Fruit fly (Drosophila melanogaster): Measurements from ENCODE around the gene lmgA.

Gene lmgA

DNA sequence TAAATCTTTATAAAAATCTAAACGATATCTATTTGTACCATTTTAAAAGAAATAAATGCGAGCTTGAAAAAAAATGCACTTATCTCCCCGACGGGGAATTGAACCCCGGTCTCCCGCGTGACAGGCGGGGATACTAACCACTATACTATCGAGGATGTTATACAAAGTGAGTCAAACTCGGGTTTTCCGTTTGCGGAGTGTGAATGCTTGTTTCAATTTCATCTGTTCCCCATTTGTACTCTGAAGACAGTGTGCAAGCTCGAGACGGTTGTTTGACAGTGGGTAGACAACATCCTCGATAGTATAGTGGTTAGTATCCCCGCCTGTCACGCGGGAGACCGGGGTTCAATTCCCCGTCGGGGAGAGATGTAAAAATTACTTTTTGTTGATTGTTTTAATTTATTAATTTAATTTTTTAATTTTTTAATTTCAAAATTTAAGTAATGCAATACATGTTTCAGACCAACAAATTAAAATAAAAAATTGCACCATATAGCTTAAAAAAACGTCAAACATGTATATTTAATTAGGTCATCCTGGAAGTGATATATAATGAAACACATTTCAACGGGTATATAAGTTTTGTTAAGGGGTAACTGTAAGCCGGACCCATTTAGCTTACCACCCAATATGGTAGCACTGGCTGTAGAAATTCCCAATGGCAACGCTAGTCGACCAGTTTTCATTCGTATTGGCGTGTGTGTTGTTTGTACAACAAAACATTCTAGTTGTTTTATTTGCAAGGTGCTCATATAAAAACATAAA is 13.2 kb upstream of the lmgA start, which contains the start of gene Sema1a:
Gene Sema1a (plus strand): TSS at position 679 of the 765 bp plus-strand sequence.
- TF ChIP-seq fru (GFP tag; optimal IDR thresholded peaks at IDR 0.05) = peak; percentile 77
- peak; percentile 49 for TF ChIP-seq ey (GFP tag; optimal IDR thresholded peaks at IDR 0.05)
- TF ChIP-seq Myc (optimal IDR thresholded peaks at IDR 0.05) = no peak
- no peak for TF ChIP-seq Dif (GFP tag; optimal IDR thresholded peaks at IDR 0.05; ENCODE audit: partially characterized antibody)
- peak; percentile 85 for TF ChIP-seq rgr (GFP tag; optimal IDR thresholded peaks at IDR 0.05)
- no peak for TF ChIP-seq usp (GFP tag; optimal IDR thresholded peaks at IDR 0.05)
- peak; percentile 18 for TF ChIP-seq CrebA (GFP tag; optimal IDR thresholded peaks at IDR 0.05; ENCODE audit: borderline replicate concordance)
- TF ChIP-seq foxo (GFP tag; optimal IDR thresholded peaks at IDR 0.05) = peak in 1 of 2 experiments; percentile 73
- TF ChIP-seq dl (GFP tag; optimal IDR thresholded peaks at IDR 0.05; ENCODE audit: insufficient read depth in 1 of 2, partially characterized antibody in 2 of 2) = no peak
- TF ChIP-seq sage (GFP tag; optimal IDR thresholded peaks at IDR 0.05) = no peak
- no peak for TF ChIP-seq lola (GFP tag; optimal IDR thresholded peaks at IDR 0.05)
- no peak for TF ChIP-seq Jra (GFP tag; optimal IDR thresholded peaks at IDR 0.05)
- peak; percentile 28 for TF ChIP-seq psq (GFP tag; optimal IDR thresholded peaks at IDR 0.05)
- TF ChIP-seq Rel (GFP tag; optimal IDR thresholded peaks at IDR 0.05) = no peak
- TF ChIP-seq Rel (tag; optimal IDR thresholded peaks at IDR 0.05) = peak; percentile 98
- peak; percentile 44 for TF ChIP-seq sv (GFP tag; optimal IDR thresholded peaks at IDR 0.05)
- TF ChIP-seq tai (GFP tag; optimal IDR thresholded peaks at IDR 0.05) = no peak
- no peak for TF ChIP-seq N (GFP tag; optimal IDR thresholded peaks at IDR 0.05)
- TF ChIP-seq jim (GFP tag; optimal IDR thresholded peaks at IDR 0.05) = peak; percentile 6
- TF ChIP-seq dmrt93B (GFP tag; optimal IDR thresholded peaks at IDR 0.05) = no peak
- peak; percentile 33 for TF ChIP-seq br (GFP tag; optimal IDR thresholded peaks at IDR 0.05)
- no peak for TF ChIP-seq dsf (GFP tag; optimal IDR thresholded peaks at IDR 0.05; ENCODE audit: borderline replicate concordance)
- no peak for TF ChIP-seq Dfd (GFP tag; optimal IDR thresholded peaks at IDR 0.05)
- TF ChIP-seq Abd-B (GFP tag; optimal IDR thresholded peaks at IDR 0.05) = no peak
- no peak for TF ChIP-seq CG32264 (GFP tag; optimal IDR thresholded peaks at IDR 0.05)
- TF ChIP-seq GATAd (GFP tag; optimal IDR thresholded peaks at IDR 0.05) = no peak
- peak; percentile 87 for TF ChIP-seq woc (GFP tag; optimal IDR thresholded peaks at IDR 0.05)
- peak; percentile 30 for TF ChIP-seq Hnf4 (GFP tag; optimal IDR thresholded peaks at IDR 0.05)
- TF ChIP-seq pan (optimal IDR thresholded peaks at IDR 0.05) = peak; percentile 60
- TF ChIP-seq brk (GFP tag; optimal IDR thresholded peaks at IDR 0.05) = no peak
- no peak for TF ChIP-seq Vsx2 (GFP tag; optimal IDR thresholded peaks at IDR 0.05; ENCODE audit: partially characterized antibody)
- TF ChIP-seq CG9705 (GFP tag; optimal IDR thresholded peaks at IDR 0.05) = no peak
- TF ChIP-seq Mio (GFP tag; optimal IDR thresholded peaks at IDR 0.05) = no peak
- TF ChIP-seq HLH106 (tag; optimal IDR thresholded peaks at IDR 0.05) = peak; percentile 21
- TF ChIP-seq Hr78 (GFP tag; optimal IDR thresholded peaks at IDR 0.05) = no peak
- TF ChIP-seq h (GFP tag; optimal IDR thresholded peaks at IDR 0.05) = peak; percentile 52
- peak; percentile 47 for TF ChIP-seq Sp1 (GFP tag; optimal IDR thresholded peaks at IDR 0.05)
- peak; percentile 17 for TF ChIP-seq Hr83 (GFP tag; optimal IDR thresholded peaks at IDR 0.05; ENCODE audit: poor library complexity, severe bottlenecking)
- TF ChIP-seq OdsH (GFP tag; optimal IDR thresholded peaks at IDR 0.05) = peak; percentile 34

DNA sequence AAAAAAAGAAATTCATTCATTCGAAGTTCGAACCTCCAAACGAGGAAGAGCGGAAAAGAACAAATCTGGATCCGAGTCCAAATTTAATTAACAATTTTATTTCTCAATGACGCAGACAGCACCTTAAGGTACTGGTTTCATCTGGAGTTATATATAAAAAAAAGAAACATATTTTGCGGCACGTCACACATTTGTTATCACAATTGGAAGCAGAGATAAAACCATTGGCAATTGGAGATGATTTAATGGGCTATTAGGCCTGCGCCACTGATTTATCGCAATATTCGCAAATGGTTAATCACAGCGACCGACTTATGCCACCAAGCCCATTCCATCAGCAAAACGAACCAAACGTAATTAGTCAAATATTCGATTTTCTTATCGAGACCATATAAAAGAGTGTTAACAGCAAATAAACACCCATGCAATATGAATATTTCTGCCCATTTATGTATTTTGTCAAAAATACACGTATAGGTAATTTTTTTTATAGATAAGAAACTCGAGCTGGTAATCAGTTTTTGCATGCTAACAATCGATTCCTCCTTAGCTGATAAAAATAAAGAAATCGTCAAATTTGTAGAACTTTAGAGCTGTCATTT is 10.1 kb upstream of the lmgA start:
- TF ChIP-seq Abd-B (GFP tag; optimal IDR thresholded peaks at IDR 0.05) (no peak), Rel (GFP tag; optimal IDR thresholded peaks at IDR 0.05) (no peak), Rel (tag; optimal IDR thresholded peaks at IDR 0.05) (peak; percentile 55)

All from whole organism, wandering third instar larva.